Worm (Caenorhabditis elegans) whole organism, early embryonic: ENCODE data around the gene idpc-3.

Source experiments
- B0310.2 ChIP-seq: sonication (generic microtip); optimal IDR thresholded peaks from 2 replicates; lab custom pipeline; 2016; ENCODE audit warnings: mild to moderate bottlenecking, missing genetic modification characterization, missing compliant biosample characterization
- F13C5.2 ChIP-seq: sonication (generic microtip); optimal IDR thresholded peaks from 2 replicates; lab custom pipeline; 2017; ENCODE audit warnings: mild to moderate bottlenecking, missing genetic modification characterization, inconsistent platforms, missing compliant biosample characterization
- aly-1 ChIP-seq: sonication (generic microtip); optimal IDR thresholded peaks from 2 replicates; lab custom pipeline; 2016; ENCODE audit warnings: missing genetic modification characterization, missing compliant biosample characterization
- ama-1 ChIP-seq: fragments of 150-350 bp; optimal IDR thresholded peaks from 2 replicates; lab custom pipeline; 2014
- ceh-13 ChIP-seq: fragments of 200-800 bp; sonication (Bioruptor generic); optimal IDR thresholded peaks from 2 replicates; lab custom pipeline; 2018; ENCODE audit warnings: mild to moderate bottlenecking, missing genetic modification characterization, missing compliant biosample characterization
- ceh-36 ChIP-seq: sonication (generic microtip); optimal IDR thresholded peaks from 2 replicates; lab custom pipeline; 2016; ENCODE audit warnings: missing genetic modification characterization, inconsistent platforms, missing compliant biosample characterization
- ets-7 ChIP-seq: sonication (generic microtip); optimal IDR thresholded peaks from 2 replicates; lab custom pipeline; 2016; ENCODE audit warnings: missing genotype, missing genetic modification characterization, missing compliant biosample characterization
- flt-1 ChIP-seq: fragments of 200-800 bp; sonication (Bioruptor generic); IDR thresholded peaks from 2 replicates; pipeline ENCODE4 v1.3.6; 2022; ENCODE audit warnings: missing genetic modification characterization, missing compliant biosample characterization
- hmbx-1 ChIP-seq: sonication (generic microtip); optimal IDR thresholded peaks from 2 replicates; lab custom pipeline; 2016; ENCODE audit warnings: mild to moderate bottlenecking, missing genetic modification characterization, missing compliant biosample characterization
- hmg-4 ChIP-seq: fragments of 200-800 bp; sonication (Bioruptor generic); optimal IDR thresholded peaks from 2 replicates; lab custom pipeline; 2018; ENCODE audit warnings: mild to moderate bottlenecking, missing genetic modification characterization, missing compliant biosample characterization
- hnd-1 ChIP-seq: sonication (generic microtip); optimal IDR thresholded peaks from 2 replicates; lab custom pipeline; 2016; ENCODE audit warnings: missing genetic modification characterization, missing compliant biosample characterization
- pes-1 ChIP-seq: fragments of 200-800 bp; sonication (Bioruptor generic); IDR thresholded peaks from 2 replicates; pipeline ENCODE4 v1.3.6; 2022; ENCODE audit warnings: missing genetic modification reagents, missing genetic modification characterization, missing compliant biosample characterization
- scrt-1 ChIP-seq: fragments of 200-800 bp; sonication (Bioruptor generic); IDR thresholded peaks from 2 replicates; pipeline ENCODE4 v1.3.6; 2022; ENCODE audit warnings: missing genetic modification characterization, missing compliant biosample characterization
- sea-1 ChIP-seq: fragments of 200-800 bp; sonication (Bioruptor generic); conservative IDR thresholded peaks from 2 replicates; pipeline ENCODE4 v1.3.6; 2022; ENCODE audit warnings: missing genetic modification characterization, missing compliant biosample characterization
- tbx-11 ChIP-seq: fragments of 200-800 bp; sonication (Bioruptor generic); IDR thresholded peaks from 2 replicates; pipeline ENCODE4 v1.3.6; 2022; ENCODE audit warnings: missing genetic modification characterization, missing compliant biosample characterization
- tbx-37 ChIP-seq: fragments of 200-800 bp; sonication (Bioruptor generic); conservative IDR thresholded peaks from 2 replicates; pipeline ENCODE4 v1.3.6; 2022; ENCODE audit warnings: missing genetic modification reagents, missing genetic modification characterization, missing compliant biosample characterization
- tra-4 ChIP-seq: sonication (generic microtip); optimal IDR thresholded peaks from 2 replicates; lab custom pipeline; 2017; ENCODE audit warnings: missing genetic modification characterization, missing compliant biosample characterization

idpc-3 gene

ce11 chrV:9629114-9629513 is at the start of gene idpc-3:
Gene idpc-3 (minus strand): TSS chrV:9629214.
- TF ChIP-seq ceh-13 (GFP tag; lab: Kevin White, UChicago) (no peak), ceh-36 (tag; lab: Kevin White, UChicago) (no peak), sea-1 (no peak), ets-7 (tag; lab: Kevin White, UChicago) (no peak), F13C5.2 (tag; lab: Kevin White, UChicago) (no peak), scrt-1 (no peak), hmg-4 (no peak), B0310.2 (tag; lab: Kevin White, UChicago) (no peak)

ce11 chrV:9677977-9678376 is 49.0 kb upstream of the idpc-3 start, which contains the start of gene cthd-1:
Gene cthd-1 (plus strand): TSS chrV:9678277.
- TF ChIP-seq aly-1 (tag; lab: Kevin White, UChicago) (no peak), ceh-13 (GFP tag; lab: Kevin White, UChicago) (no peak), hnd-1 (tag; lab: Kevin White, UChicago) (no peak), B0310.2 (tag; lab: Kevin White, UChicago) (no peak), ama-1 (no peak), F13C5.2 (tag; lab: Kevin White, UChicago) (no peak), pes-1 (GFP tag; lab: Robert Waterston, UW) (no peak), scrt-1 (no peak), ceh-36 (tag; lab: Kevin White, UChicago) (no peak), tbx-11 (GFP tag; lab: Robert Waterston, UW) (no peak), hmg-4 (no peak), tbx-37 (GFP tag; lab: Robert Waterston, UW) (no peak)

- TF ChIP-seq ets-7 (tag; lab: Kevin White, UChicago) (no peak), hnd-1 (tag; lab: Kevin White, UChicago) (no peak), B0310.2 (tag; lab: Kevin White, UChicago) (no peak), tbx-11 (GFP tag; lab: Robert Waterston, UW) (no peak), tbx-37 (GFP tag; lab: Robert Waterston, UW) (no peak), F13C5.2 (tag; lab: Kevin White, UChicago) (no peak), ama-1 (no peak), scrt-1 (no peak), ceh-13 (GFP tag; lab: Kevin White, UChicago) (no peak), flt-1 (GFP tag; lab: Robert Waterston, UW) (no peak)
Observed at ce11 chrV:9673199-9673843, 44.3 kb upstream of the idpc-3 start, which contains the start of gene sulp-8. Gene sulp-8 (minus strand): TSS chrV:9673667.

ce11 chrV:9672495-9672894 is 43.5 kb upstream of the idpc-3 start:
- no peak for TF ChIP-seq aly-1 (tag; lab: Kevin White, UChicago)
- TF ChIP-seq sea-1, result no peak
- TF ChIP-seq ama-1, result no peak
- TF ChIP-seq hnd-1 (tag; lab: Kevin White, UChicago), result no peak

ce11 chrV:9666394-9666793 is 37.4 kb upstream of the idpc-3 start, which contains the start of gene ZK287.1:
Gene ZK287.1 (plus strand): TSS chrV:9666694.
- no peak for TF ChIP-seq tbx-37 (GFP tag; lab: Robert Waterston, UW)
- TF ChIP-seq sea-1, result no peak
- TF ChIP-seq flt-1 (GFP tag; lab: Robert Waterston, UW), result no peak
- TF ChIP-seq hnd-1 (tag; lab: Kevin White, UChicago), result no peak
- no peak for TF ChIP-seq pes-1 (GFP tag; lab: Robert Waterston, UW)
- no peak for TF ChIP-seq ceh-36 (tag; lab: Kevin White, UChicago)
- no peak for TF ChIP-seq hmg-4
- TF ChIP-seq tbx-11 (GFP tag; lab: Robert Waterston, UW), result no peak
- TF ChIP-seq B0310.2 (tag; lab: Kevin White, UChicago), result no peak
- no peak for TF ChIP-seq ets-7 (tag; lab: Kevin White, UChicago)
- TF ChIP-seq ceh-13 (GFP tag; lab: Kevin White, UChicago), result no peak
- no peak for TF ChIP-seq aly-1 (tag; lab: Kevin White, UChicago)
- TF ChIP-seq hmbx-1 (tag; lab: Kevin White, UChicago), result no peak
- TF ChIP-seq tra-4, result no peak

- no peak for TF ChIP-seq ceh-13 (GFP tag; lab: Kevin White, UChicago)
- no peak for TF ChIP-seq hmg-4
- no peak for TF ChIP-seq ets-7 (tag; lab: Kevin White, UChicago)
- no peak for TF ChIP-seq pes-1 (GFP tag; lab: Robert Waterston, UW)
- TF ChIP-seq hmbx-1 (tag; lab: Kevin White, UChicago), result no peak
- TF ChIP-seq B0310.2 (tag; lab: Kevin White, UChicago), result no peak
Observed at ce11 chrV:9664620-9665019, 35.6 kb upstream of the idpc-3 start.

ce11 chrV:9663948-9664347 is 34.9 kb upstream of the idpc-3 start:
- TF ChIP-seq hnd-1 (tag; lab: Kevin White, UChicago) (no peak), scrt-1 (no peak), F13C5.2 (tag; lab: Kevin White, UChicago) (no peak), ets-7 (tag; lab: Kevin White, UChicago) (no peak), B0310.2 (tag; lab: Kevin White, UChicago) (no peak), tbx-11 (GFP tag; lab: Robert Waterston, UW) (no peak), flt-1 (GFP tag; lab: Robert Waterston, UW) (no peak), ceh-36 (tag; lab: Kevin White, UChicago) (no peak)

- TF ChIP-seq flt-1 (GFP tag; lab: Robert Waterston, UW) (no peak), tbx-37 (GFP tag; lab: Robert Waterston, UW) (no peak), sea-1 (no peak), ceh-36 (tag; lab: Kevin White, UChicago) (no peak), hnd-1 (tag; lab: Kevin White, UChicago) (no peak), hmg-4 (no peak), aly-1 (tag; lab: Kevin White, UChicago) (no peak), ama-1 (no peak), tbx-11 (GFP tag; lab: Robert Waterston, UW) (no peak), tra-4 (no peak), pes-1 (GFP tag; lab: Robert Waterston, UW) (no peak), ets-7 (tag; lab: Kevin White, UChicago) (no peak), scrt-1 (no peak), F13C5.2 (tag; lab: Kevin White, UChicago) (no peak), B0310.2 (tag; lab: Kevin White, UChicago) (no peak), hmbx-1 (tag; lab: Kevin White, UChicago) (no peak), ceh-13 (GFP tag; lab: Kevin White, UChicago) (no peak)
Observed at ce11 chrV:9661514-9661913, 32.5 kb upstream of the idpc-3 start, which contains the start of gene pitr-4. Gene pitr-4 (minus strand): TSS chrV:9661614.
